Worm (Caenorhabditis elegans) whole organism, L1 larva: Measurements from ENCODE around the gene syf-2.
A peak's percentile ranks its signal among the peaks of the same experiment; 100 is the strongest.

ENCODE experiments used
- aha-1 ChIP-seq: fragments of 150-350 bp; optimal IDR thresholded peaks from 2 replicates; lab custom pipeline; 2014; ENCODE audit warnings: missing biosample characterization, missing genetic modification characterization
- alr-1 ChIP-seq: fragments of 200-800 bp; sonication (Bioruptor generic); optimal IDR thresholded peaks from 2 replicates; lab custom pipeline; 2018; ENCODE audit warnings: borderline replicate concordance, mild to moderate bottlenecking, missing genetic modification characterization, missing compliant biosample characterization
- ama-1 ChIP-seq: fragments of 150-350 bp; optimal IDR thresholded peaks from 2 replicates; lab custom pipeline; 2014
- ceh-63 ChIP-seq: fragments of 200-800 bp; sonication (Bioruptor generic); optimal IDR thresholded peaks from 2 replicates; lab custom pipeline; 2018; ENCODE audit warnings: mild to moderate bottlenecking, missing genetic modification characterization, missing compliant biosample characterization
- ceh-8 ChIP-seq: fragments of 200-800 bp; sonication (Bioruptor generic); optimal IDR thresholded peaks from 2 replicates; lab custom pipeline; 2018; ENCODE audit warnings: mild to moderate bottlenecking, missing genetic modification characterization, moderate library complexity, missing compliant biosample characterization
- ceh-90 ChIP-seq: sonication (generic microtip); optimal IDR thresholded peaks from 2 replicates; lab custom pipeline; 2016; ENCODE audit warnings: missing genetic modification characterization, missing compliant biosample characterization
- ces-1 ChIP-seq: fragments of 150-350 bp; optimal IDR thresholded peaks from 2 replicates; lab custom pipeline; 2014; ENCODE audit warnings: missing biosample characterization, missing genetic modification reagents, missing genetic modification characterization
- dpl-1 ChIP-seq, 3 experiments: fragments of 150-350 bp in 2 of 3; sonication (generic microtip) in 1 of 3; optimal IDR thresholded peaks; 2 replicates each; lab custom pipeline; 2014 to 2017; ENCODE audit warnings: missing biosample characterization in 3 of 3, missing genetic modification characterization in 3 of 3, missing genetic modification reagents in 3 of 3
- dsc-1 ChIP-seq: sonication (generic microtip); optimal IDR thresholded peaks from 2 replicates; lab custom pipeline; 2016; ENCODE audit warnings: mild to moderate bottlenecking, missing genetic modification characterization, missing compliant biosample characterization
- egl-13 ChIP-seq: sonication (generic microtip); optimal IDR thresholded peaks from 2 replicates; lab custom pipeline; 2016; ENCODE audit warnings: missing genotype, missing genetic modification reagents, missing genetic modification characterization, missing compliant biosample characterization
- elt-3 ChIP-seq, 6 experiments: fragments of 150-350 bp in 1 of 6; sonication (generic microtip); optimal IDR thresholded peaks; 2 replicates each; lab custom pipeline; 2017 to 2018; ENCODE audit warnings: missing biosample characterization in 6 of 6, missing genetic modification characterization in 6 of 6, inconsistent platforms in 1 of 6
- fkh-10 ChIP-seq: sonication (generic microtip); optimal IDR thresholded peaks from 2 replicates; lab custom pipeline; 2017; ENCODE audit warnings: missing biosample characterization, missing genetic modification reagents, missing genetic modification characterization
- fkh-4 ChIP-seq: sonication (generic microtip); optimal IDR thresholded peaks from 2 replicates; lab custom pipeline; 2016; ENCODE audit warnings: missing compliant biosample characterization, missing genetic modification characterization, borderline replicate concordance
- fkh-8 ChIP-seq: sonication (generic microtip); optimal IDR thresholded peaks from 2 replicates; lab custom pipeline; 2016; ENCODE audit warnings: mild to moderate bottlenecking, missing genetic modification characterization, missing compliant biosample characterization
- grh-1 ChIP-seq: fragments of 200-800 bp; sonication (Bioruptor generic); IDR thresholded peaks from 2 replicates; pipeline ENCODE4 v1.3.6; 2022; ENCODE audit warnings: missing genetic modification reagents, missing genetic modification characterization, missing compliant biosample characterization
- hlh-17 ChIP-seq: fragments of 200-800 bp; sonication (Bioruptor generic); optimal IDR thresholded peaks from 2 replicates; lab custom pipeline; 2018; ENCODE audit warnings: missing genetic modification characterization, mild to moderate bottlenecking, missing compliant biosample characterization, moderate library complexity, borderline replicate concordance
- irx-1 ChIP-seq: sonication (generic microtip); optimal IDR thresholded peaks from 2 replicates; lab custom pipeline; 2016; ENCODE audit warnings: missing genetic modification characterization, missing compliant biosample characterization
- isw-1 ChIP-seq: fragments of 200-800 bp; sonication (Bioruptor generic); IDR thresholded peaks from 2 replicates; pipeline ENCODE4 v1.3.6; 2022; ENCODE audit warnings: missing genetic modification characterization, missing compliant biosample characterization
- jun-1 ChIP-seq: fragments of 150-350 bp; optimal IDR thresholded peaks from 2 replicates; lab custom pipeline; 2014; ENCODE audit warnings: missing biosample characterization, missing genetic modification reagents, missing genetic modification characterization
- lin-15B ChIP-seq: fragments of 150-350 bp; sonication (generic microtip); optimal IDR thresholded peaks from 3 replicates; lab custom pipeline; 2014; ENCODE audit warnings: missing biosample characterization, missing genetic modification characterization
- lin-39 ChIP-seq: fragments of 150-350 bp; optimal IDR thresholded peaks from 2 replicates; lab custom pipeline; 2014; ENCODE audit warnings: missing biosample characterization, missing genetic modification reagents, missing genetic modification characterization
- lir-3 ChIP-seq: sonication (generic microtip); optimal IDR thresholded peaks from 2 replicates; lab custom pipeline; 2016; ENCODE audit warnings: mild to moderate bottlenecking, missing genetic modification characterization, moderate library complexity, missing compliant biosample characterization; ENCODE audit not compliant: poor library complexity
- lsy-2 ChIP-seq, 2 experiments: fragments of 150-350 bp; optimal IDR thresholded peaks; 2 replicates each; lab custom pipeline; 2014; ENCODE audit warnings: missing biosample characterization in 2 of 2, missing genetic modification characterization in 2 of 2
- mdl-1 ChIP-seq, 2 experiments: fragments of 150-350 bp; optimal IDR thresholded peaks; 2 replicates each; lab custom pipeline; 2014 to 2017; ENCODE audit warnings: missing biosample characterization in 2 of 2, missing genetic modification characterization in 2 of 2, inconsistent platforms in 1 of 2
- mep-1 ChIP-seq: fragments of 150-350 bp; optimal IDR thresholded peaks from 2 replicates; lab custom pipeline; 2014; ENCODE audit warnings: missing biosample characterization, missing genetic modification characterization
- nhr-11 ChIP-seq: fragments of 150-350 bp; optimal IDR thresholded peaks from 2 replicates; lab custom pipeline; 2014; ENCODE audit warnings: missing biosample characterization, missing genetic modification characterization
- nhr-12 ChIP-seq: sonication (generic microtip); optimal IDR thresholded peaks from 2 replicates; lab custom pipeline; 2017; ENCODE audit warnings: missing biosample characterization, missing genetic modification characterization
- nhr-237 ChIP-seq: fragments of 150-350 bp; optimal IDR thresholded peaks from 2 replicates; lab custom pipeline; 2014; ENCODE audit warnings: missing biosample characterization, missing genetic modification characterization
- nhr-28 ChIP-seq: fragments of 150-350 bp; optimal IDR thresholded peaks from 2 replicates; lab custom pipeline; 2014; ENCODE audit warnings: missing biosample characterization, missing genetic modification characterization
- nhr-71 ChIP-seq: sonication (generic microtip); optimal IDR thresholded peaks from 2 replicates; lab custom pipeline; 2016; ENCODE audit warnings: mild to moderate bottlenecking, missing genetic modification characterization, moderate library complexity, missing compliant biosample characterization
- nhr-77 ChIP-seq: fragments of 150-350 bp; optimal IDR thresholded peaks from 2 replicates; lab custom pipeline; 2014; ENCODE audit warnings: missing biosample characterization, missing genetic modification characterization
- nhr-84 ChIP-seq: sonication (generic microtip); optimal IDR thresholded peaks from 2 replicates; lab custom pipeline; 2017; ENCODE audit warnings: missing biosample characterization, missing genetic modification characterization
- nhr-85 ChIP-seq: sonication (generic microtip); peaks from one replicate; lab custom pipeline; 2016; ENCODE audit warnings: missing genetic modification characterization, inconsistent platforms, missing compliant biosample characterization
- nhr-90 ChIP-seq: sonication (generic microtip); optimal IDR thresholded peaks from 2 replicates; lab custom pipeline; 2016; ENCODE audit warnings: mild to moderate bottlenecking, missing genetic modification characterization, missing compliant biosample characterization; ENCODE audit not compliant: poor library complexity
- pag-3 ChIP-seq: sonication (generic microtip); optimal IDR thresholded peaks from 2 replicates; lab custom pipeline; 2017; ENCODE audit warnings: missing genetic modification characterization, mild to moderate bottlenecking, missing compliant biosample characterization, antibody characterized with exemption, borderline replicate concordance; ENCODE audit not compliant: insufficient read depth
- pqm-1 ChIP-seq: sonication (generic microtip); optimal IDR thresholded peaks from 3 replicates; lab custom pipeline; 2017; ENCODE audit warnings: missing biosample characterization, missing genetic modification characterization
- rnt-1 ChIP-seq: sonication (generic microtip); optimal IDR thresholded peaks from 2 replicates; lab custom pipeline; 2016; ENCODE audit warnings: mild to moderate bottlenecking, missing genetic modification characterization, moderate library complexity, missing compliant biosample characterization
- skn-1 ChIP-seq: fragments of 150-350 bp; optimal IDR thresholded peaks from 2 replicates; lab custom pipeline; 2014; ENCODE audit warnings: missing biosample characterization, missing genetic modification characterization
- snpc-4 ChIP-seq: fragments of 150-350 bp; optimal IDR thresholded peaks from 2 replicates; lab custom pipeline; 2014; ENCODE audit warnings: missing biosample characterization, missing genetic modification characterization
- snu-23 ChIP-seq: sonication (generic microtip); optimal IDR thresholded peaks from 2 replicates; lab custom pipeline; 2016; ENCODE audit warnings: missing genetic modification characterization, missing compliant biosample characterization
- sptf-1 ChIP-seq: fragments of 150-350 bp; optimal IDR thresholded peaks from 2 replicates; lab custom pipeline; 2014; ENCODE audit warnings: missing biosample characterization, missing genetic modification characterization
- sup-37 ChIP-seq: fragments of 200-800 bp; sonication (Bioruptor generic); optimal IDR thresholded peaks from 2 replicates; lab custom pipeline; 2018; ENCODE audit warnings: mild to moderate bottlenecking, missing genetic modification characterization, missing compliant biosample characterization
- tbx-2 ChIP-seq: sonication (generic microtip); optimal IDR thresholded peaks from 2 replicates; lab custom pipeline; 2016; ENCODE audit warnings: missing genetic modification characterization, missing compliant biosample characterization
- unc-130 ChIP-seq: fragments of 150-350 bp; optimal IDR thresholded peaks from 2 replicates; lab custom pipeline; 2017; ENCODE audit warnings: missing biosample characterization, missing genetic modification characterization, inconsistent platforms
- unc-30 ChIP-seq: sonication (generic microtip); optimal IDR thresholded peaks from 2 replicates; lab custom pipeline; 2017; ENCODE audit warnings: missing biosample characterization, missing genetic modification characterization
- unc-86 ChIP-seq: sonication (generic microtip); optimal IDR thresholded peaks from 2 replicates; lab custom pipeline; 2016; ENCODE audit warnings: missing genetic modification characterization, missing compliant biosample characterization
- vab-15 ChIP-seq: sonication (generic microtip); optimal IDR thresholded peaks from 2 replicates; lab custom pipeline; 2017; ENCODE audit warnings: missing genotype, mild to moderate bottlenecking, missing genetic modification characterization, missing compliant biosample characterization
- ztf-11 ChIP-seq, 2 experiments: sonication (generic microtip); optimal IDR thresholded peaks; 2 replicates each; lab custom pipeline; 2016 to 2017; ENCODE audit warnings: missing genetic modification characterization in 2 of 2, missing biosample characterization in 1 of 2, missing compliant biosample characterization in 1 of 2
- ztf-4 ChIP-seq: fragments of 150-350 bp; optimal IDR thresholded peaks from 2 replicates; lab custom pipeline; 2014; ENCODE audit warnings: missing biosample characterization, missing genetic modification characterization

Gene syf-2

DNA sequence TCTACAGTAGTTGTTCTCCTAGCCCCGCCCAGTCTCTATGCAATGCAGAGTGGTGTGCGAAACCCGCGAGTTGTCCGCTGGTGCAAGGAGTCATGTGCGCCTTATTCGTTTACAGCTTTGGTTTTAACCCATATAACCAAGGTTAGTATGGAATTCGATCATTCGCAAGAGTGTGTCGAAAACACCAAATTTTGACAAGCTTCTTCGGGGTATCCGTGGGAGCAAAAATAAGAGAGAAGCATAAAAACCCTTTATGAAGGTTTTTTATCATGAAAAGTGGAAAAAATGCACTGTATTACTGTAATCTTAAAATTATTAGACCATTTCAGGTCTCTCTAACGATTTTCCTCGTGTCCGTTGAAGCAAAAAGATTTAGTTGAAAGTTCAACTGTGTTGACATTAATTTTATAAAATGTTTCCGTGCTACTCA is 19.7 kb downstream of the syf-2 start (continued):
- TF ChIP-seq isw-1 (GFP tag; lab: Robert Waterston, UW) (no peak), unc-86 (tag; lab: Kevin White, UChicago) (no peak), snu-23 (GFP tag; lab: Kevin White, UChicago) (peak; percentile 45), unc-130 (no peak), unc-30 (tag; lab: Kevin White, UChicago) (no peak), nhr-237 (no peak), ces-1 (no peak), ztf-11 (tag; optimal IDR thresholded peaks at IDR 0.05; lab: Kevin White, UChicago) (no peak), aha-1 (no peak), nhr-71 (peak; percentile 68), fkh-10 (GFP tag; lab: Kevin White, UChicago) (no peak), nhr-77 (tag; lab: Kevin White, UChicago) (no peak), ceh-90 (no peak), nhr-28 (tag; lab: Kevin White, UChicago) (no peak), ztf-4 (tag; lab: Kevin White, UChicago) (no peak), skn-1 (tag; lab: Kevin White, UChicago) (no peak), mep-1 (tag; lab: Kevin White, UChicago) (no peak), vab-15 (tag; lab: Kevin White, UChicago) (no peak), sup-37 (GFP tag; lab: Kevin White, UChicago) (no peak), snpc-4 (tag; lab: Kevin White, UChicago) (peak; percentile 96), dsc-1 (tag; lab: Kevin White, UChicago) (peak; percentile 33), pag-3 (tag; lab: Kevin White, UChicago) (no peak), lir-3 (tag; lab: Kevin White, UChicago) (no peak), sptf-1 (no peak), lin-39 (tag; lab: Kevin White, UChicago) (peak; percentile 17), ceh-63 (GFP tag; lab: Kevin White, UChicago) (no peak), grh-1 (GFP tag; lab: Robert Waterston, UW) (no peak; the same call in 1 of the 2 replicates), fkh-8 (tag; lab: Kevin White, UChicago) (no peak), jun-1 (tag; lab: Kevin White, UChicago) (no peak), nhr-12 (no peak), nhr-85 (peak; percentile 74), ama-1 (lab: Kevin White, UChicago) (peak; percentile 42), dpl-1 (GFP tag; optimal IDR thresholded peaks at IDR 0.05; lab: Kevin White, UChicago) (no peak), ceh-8 (no peak), irx-1 (tag; lab: Kevin White, UChicago) (no peak), alr-1 (tag; lab: Kevin White, UChicago) (no peak), elt-3 (tag; optimal IDR thresholded peaks at IDR 0.05; lab: Kevin White, UChicago) (no peak)

- no peak for TF ChIP-seq mep-1 (tag; lab: Kevin White, UChicago)
- TF ChIP-seq egl-13 (tag; lab: Kevin White, UChicago), result no peak
- TF ChIP-seq rnt-1 (tag; lab: Kevin White, UChicago), result peak; percentile 55
- TF ChIP-seq fkh-8 (tag; lab: Kevin White, UChicago), result no peak
- no peak for TF ChIP-seq ces-1
- peak; percentile 74 for TF ChIP-seq nhr-71
- no peak for TF ChIP-seq nhr-11 (tag; lab: Kevin White, UChicago)
- TF ChIP-seq tbx-2, result no peak
- no peak for TF ChIP-seq nhr-12
- TF ChIP-seq nhr-85, result peak; percentile 14
- TF ChIP-seq nhr-84 (tag; lab: Kevin White, UChicago), result no peak
- no peak for TF ChIP-seq sup-37 (GFP tag; lab: Kevin White, UChicago)
- peak; percentile 97 for TF ChIP-seq snpc-4 (tag; lab: Kevin White, UChicago)
- TF ChIP-seq pqm-1 (tag; lab: Kevin White, UChicago), result no peak
- TF ChIP-seq mdl-1 (tag; optimal IDR thresholded peaks at IDR 0.05; lab: Kevin White, UChicago), result no peak
- TF ChIP-seq nhr-90 (tag; lab: Kevin White, UChicago), result peak; percentile 76
- TF ChIP-seq lin-15B (tag; lab: Kevin White, UChicago), result no peak
- TF ChIP-seq pag-3 (tag; lab: Kevin White, UChicago), result no peak
- 0 out of 2 replicates have a peak, but pooled peaks have one; percentile 31 for TF ChIP-seq grh-1 (GFP tag; lab: Robert Waterston, UW)
- TF ChIP-seq irx-1 (tag; lab: Kevin White, UChicago), result no peak
- peak; percentile 28 for TF ChIP-seq jun-1 (tag; lab: Kevin White, UChicago)
- peak; percentile 62 for TF ChIP-seq nhr-77 (tag; lab: Kevin White, UChicago)
- no peak for TF ChIP-seq vab-15 (tag; lab: Kevin White, UChicago)
- TF ChIP-seq alr-1 (tag; lab: Kevin White, UChicago), result no peak
- no peak for TF ChIP-seq unc-30 (tag; lab: Kevin White, UChicago)
- TF ChIP-seq lsy-2 (tag; optimal IDR thresholded peaks at IDR 0.05; lab: Kevin White, UChicago), result peak; percentile 3 to 15
- peak; percentile 32 for TF ChIP-seq snu-23 (GFP tag; lab: Kevin White, UChicago)
- TF ChIP-seq hlh-17 (GFP tag; lab: Kevin White, UChicago), result no peak
- no peak for TF ChIP-seq fkh-4 (tag; lab: Kevin White, UChicago)
Observed at ce11 chrIII:7141285-7141715, 20.6 kb downstream of the syf-2 start.
